Worm (Caenorhabditis elegans) whole organism, young adult: Measurements from ENCODE around the gene npa-1.

Source experiments
- B0035.1 ChIP-seq: sonication (generic microtip); optimal IDR thresholded peaks from 2 replicates; lab custom pipeline; 2016; ENCODE audit warnings: missing genetic modification characterization, mild to moderate bottlenecking, missing compliant biosample characterization, missing genotype, missing genetic modification reagents
- K11D2.4 ChIP-seq: fragments of 200-800 bp; sonication (Bioruptor generic); IDR thresholded peaks from 2 replicates; pipeline ENCODE4 v1.3.6; 2022; ENCODE audit warnings: missing genetic modification reagents, missing genetic modification characterization, missing compliant biosample characterization
- Y53G8AR.9 ChIP-seq: fragments of 200-800 bp; sonication (Bioruptor generic); conservative IDR thresholded peaks from 2 replicates; pipeline ENCODE4 v1.3.6; 2022; ENCODE audit warnings: missing genetic modification reagents, missing genetic modification characterization, missing compliant biosample characterization
- Y79H2A.3 ChIP-seq: fragments of 200-800 bp; sonication (Bioruptor generic); conservative IDR thresholded peaks from 2 replicates; pipeline ENCODE4 v1.3.6; 2022; ENCODE audit warnings: missing genetic modification reagents, missing genetic modification characterization, missing compliant biosample characterization
- akir-1 ChIP-seq: fragments of 200-800 bp; sonication (Bioruptor generic); optimal IDR thresholded peaks from 2 replicates; lab custom pipeline; 2018; ENCODE audit warnings: mild to moderate bottlenecking, missing genetic modification characterization, moderate library complexity, missing compliant biosample characterization
- ama-1 ChIP-seq, 3 experiments: fragments of 150-350 bp in 1 of 3; sonication (generic microtip) in 2 of 3; optimal IDR thresholded peaks; 2 replicates each; lab custom pipeline; 2014 to 2018; ENCODE audit warnings: missing biosample characterization in 2 of 3, missing genetic modification characterization in 2 of 3, missing genetic modification reagents in 2 of 3
- aptf-3 ChIP-seq: fragments of 200-800 bp; sonication (Bioruptor generic); IDR thresholded peaks from 2 replicates; pipeline ENCODE4 v1.3.6; 2022; ENCODE audit warnings: missing genetic modification characterization, missing compliant biosample characterization
- attf-5 ChIP-seq: fragments of 200-800 bp; sonication (Bioruptor generic); optimal IDR thresholded peaks from 2 replicates; lab custom pipeline; 2018; ENCODE audit warnings: mild to moderate bottlenecking, missing genetic modification characterization, missing compliant biosample characterization
- ccch-3 ChIP-seq: fragments of 200-800 bp; sonication (Bioruptor generic); optimal IDR thresholded peaks from 2 replicates; lab custom pipeline; 2018; ENCODE audit warnings: mild to moderate bottlenecking, missing genetic modification characterization, missing compliant biosample characterization
- ceh-100 ChIP-seq: fragments of 200-800 bp; sonication (Bioruptor generic); IDR thresholded peaks from 2 replicates; pipeline ENCODE4 v1.3.6; 2022; ENCODE audit warnings: missing genetic modification reagents, missing genetic modification characterization, missing compliant biosample characterization
- ceh-27 ChIP-seq: fragments of 200-800 bp; sonication (Bioruptor generic); optimal IDR thresholded peaks from 2 replicates; lab custom pipeline; 2018; ENCODE audit warnings: mild to moderate bottlenecking, missing genetic modification characterization, moderate library complexity, missing compliant biosample characterization
- ceh-58 ChIP-seq: fragments of 200-800 bp; sonication (Bioruptor generic); IDR thresholded peaks from 2 replicates; pipeline ENCODE4 v1.3.6; 2022; ENCODE audit warnings: missing genetic modification characterization, missing compliant biosample characterization
- ceh-79 ChIP-seq: sonication (generic microtip); optimal IDR thresholded peaks from 2 replicates; lab custom pipeline; 2017; ENCODE audit warnings: mild to moderate bottlenecking, missing genetic modification characterization, missing compliant biosample characterization
- ceh-91 ChIP-seq: fragments of 200-800 bp; sonication (Bioruptor generic); IDR thresholded peaks from 2 replicates; pipeline ENCODE4 v1.3.6; 2022; ENCODE audit warnings: missing genetic modification reagents, missing genetic modification characterization, missing compliant biosample characterization
- chd-7 ChIP-seq: sonication (generic microtip); optimal IDR thresholded peaks from 2 replicates; lab custom pipeline; 2016; ENCODE audit warnings: mild to moderate bottlenecking, missing genetic modification characterization, moderate library complexity, missing compliant biosample characterization
- dox-1 ChIP-seq: fragments of 200-800 bp; sonication (Bioruptor generic); IDR thresholded peaks from 2 replicates; pipeline ENCODE4 v1.3.6; 2022; ENCODE audit warnings: missing genetic modification reagents, missing genetic modification characterization, missing compliant biosample characterization
- dpff-1 ChIP-seq: sonication (generic microtip); optimal IDR thresholded peaks from 2 replicates; lab custom pipeline; 2017; ENCODE audit warnings: mild to moderate bottlenecking, missing genetic modification characterization, missing compliant biosample characterization
- ets-4 ChIP-seq: fragments of 200-800 bp; sonication (Bioruptor generic); optimal IDR thresholded peaks from 2 replicates; lab custom pipeline; 2018; ENCODE audit warnings: mild to moderate bottlenecking, missing genetic modification characterization, missing compliant biosample characterization
- hlh-12 ChIP-seq: sonication (generic microtip); optimal IDR thresholded peaks from 2 replicates; lab custom pipeline; 2016; ENCODE audit warnings: missing genetic modification characterization, missing compliant biosample characterization
- madf-3 ChIP-seq: fragments of 200-800 bp; sonication (Bioruptor generic); IDR thresholded peaks from 2 replicates; pipeline ENCODE4 v1.3.6; 2022; ENCODE audit warnings: missing genetic modification reagents, missing genetic modification characterization, missing compliant biosample characterization
- madf-6 ChIP-seq: fragments of 200-800 bp; sonication (Bioruptor generic); IDR thresholded peaks from 2 replicates; pipeline ENCODE4 v1.3.6; 2022; ENCODE audit warnings: missing genetic modification reagents, missing genetic modification characterization, missing compliant biosample characterization
- mcd-1 ChIP-seq: fragments of 200-800 bp; sonication (Bioruptor generic); IDR thresholded peaks from 2 replicates; pipeline ENCODE4 v1.3.6; 2022; ENCODE audit warnings: missing genetic modification reagents, missing genetic modification characterization, missing compliant biosample characterization
- mes-4 ChIP-seq: sonication (generic microtip); optimal IDR thresholded peaks from 2 replicates; lab custom pipeline; 2016; ENCODE audit warnings: missing genotype, missing genetic modification characterization, missing compliant biosample characterization
- mxl-1 ChIP-seq: sonication (generic microtip); optimal IDR thresholded peaks from 2 replicates; lab custom pipeline; 2016; ENCODE audit warnings: missing genetic modification characterization, missing compliant biosample characterization
- nfya-1 ChIP-seq: sonication (generic microtip); optimal IDR thresholded peaks from 2 replicates; lab custom pipeline; 2017; ENCODE audit warnings: antibody characterized with exemption, missing compliant biosample characterization, missing genetic modification characterization, borderline replicate concordance; ENCODE audit not compliant: insufficient read depth
- rec-8 ChIP-seq, 2 experiments: sonication (generic microtip); optimal IDR thresholded peaks; 2 replicates each; lab custom pipeline; 2016; ENCODE audit warnings: mild to moderate bottlenecking in 2 of 2, missing genetic modification characterization in 2 of 2, missing genetic modification reagents in 2 of 2, missing genotype in 2 of 2, missing biosample characterization in 1 of 2, missing compliant biosample characterization in 1 of 2, moderate library complexity in 1 of 2
- repo-1 ChIP-seq: sonication (generic microtip); optimal IDR thresholded peaks from 2 replicates; lab custom pipeline; 2017; ENCODE audit warnings: mild to moderate bottlenecking, missing genetic modification characterization, missing compliant biosample characterization
- sea-2 ChIP-seq: fragments of 200-800 bp; sonication (Bioruptor generic); IDR thresholded peaks from 2 replicates; pipeline ENCODE4 v1.3.6; 2022; ENCODE audit warnings: missing genetic modification characterization, missing compliant biosample characterization
- snpc-1.1 ChIP-seq: sonication (generic microtip); optimal IDR thresholded peaks from 2 replicates; lab custom pipeline; 2017; ENCODE audit warnings: missing genetic modification characterization, mild to moderate bottlenecking, missing compliant biosample characterization, antibody characterized with exemption, moderate library complexity, missing genotype, missing genetic modification reagents; ENCODE audit not compliant: insufficient read depth
- snpc-3.4 ChIP-seq: sonication (generic microtip); optimal IDR thresholded peaks from 2 replicates; lab custom pipeline; 2017; ENCODE audit warnings: missing genetic modification characterization, mild to moderate bottlenecking, missing compliant biosample characterization, antibody characterized with exemption, moderate library complexity, missing genotype, missing genetic modification reagents
- tlf-1 ChIP-seq: fragments of 200-800 bp; sonication (Bioruptor generic); optimal IDR thresholded peaks from 2 replicates; lab custom pipeline; 2018; ENCODE audit warnings: mild to moderate bottlenecking, missing genetic modification characterization, missing compliant biosample characterization
- zfh-2 ChIP-seq: fragments of 200-800 bp; sonication (Bioruptor generic); conservative IDR thresholded peaks from 2 replicates; pipeline ENCODE4 v1.3.6; 2022; ENCODE audit warnings: missing genetic modification reagents, missing genetic modification characterization, missing compliant biosample characterization

The npa-1 gene

ce11 chrV:7112223-7112622 lies 36.6 kb downstream of the npa-1 start:
- TF ChIP-seq ceh-27 (peak; percentile 45), Y53G8AR.9 (no peak), ets-4 (GFP tag; lab: Kevin White, UChicago) (no peak)
- TF ChIP-seq, all 124 proteins: peak for 1

ce11 chrV:7118796-7119195 lies 43.2 kb downstream of the npa-1 start, which contains the start of gene srx-33:
srx-33 (minus strand) TSS chrV:7118896.
- TF ChIP-seq snpc-3.4 (tag; lab: Kevin White, UChicago) (no peak), aptf-3 (GFP tag; lab: Robert Waterston, UW) (no peak), ceh-58 (no peak), mcd-1 (GFP tag; lab: Robert Waterston, UW) (no peak), ccch-3 (no peak), chd-7 (tag; lab: Kevin White, UChicago) (no peak), madf-6 (GFP tag; lab: Robert Waterston, UW) (no peak), rec-8 (tag; optimal IDR thresholded peaks at IDR 0.05; lab: Kevin White, UChicago) (no peak), ceh-91 (GFP tag; lab: Robert Waterston, UW) (no peak), dpff-1 (tag; lab: Kevin White, UChicago) (no peak), B0035.1 (tag; lab: Kevin White, UChicago) (no peak), sea-2 (GFP tag; lab: Robert Waterston, UW) (no peak), Y79H2A.3 (GFP tag; lab: Robert Waterston, UW) (no peak), repo-1 (tag; lab: Kevin White, UChicago) (no peak), hlh-12 (tag; lab: Kevin White, UChicago) (no peak), tlf-1 (GFP tag; lab: Kevin White, UChicago) (no peak)

- TF ChIP-seq Y53G8AR.9: no peak
- TF ChIP-seq ama-1 (optimal IDR thresholded peaks at IDR 0.05; lab: Kevin White, UChicago): no peak
- no peak for TF ChIP-seq ama-1 (GFP tag; optimal IDR thresholded peaks at IDR 0.05; lab: Kevin White, UChicago)
- TF ChIP-seq dpff-1 (tag; lab: Kevin White, UChicago): no peak
- TF ChIP-seq snpc-1.1 (tag; lab: Kevin White, UChicago): no peak
- TF ChIP-seq mxl-1: no peak
- TF ChIP-seq mcd-1 (GFP tag; lab: Robert Waterston, UW): no peak
- no peak for TF ChIP-seq madf-3 (GFP tag; lab: Robert Waterston, UW)
- TF ChIP-seq ceh-79 (tag; lab: Kevin White, UChicago): no peak
- no peak for TF ChIP-seq dox-1
- no peak for TF ChIP-seq ceh-100
- TF ChIP-seq attf-5 (GFP tag; lab: Kevin White, UChicago): no peak
- no peak for TF ChIP-seq zfh-2
- no peak for TF ChIP-seq tlf-1 (GFP tag; lab: Kevin White, UChicago)
- TF ChIP-seq nfya-1 (tag; lab: Kevin White, UChicago): no peak
- no peak for TF ChIP-seq ccch-3
- no peak for TF ChIP-seq mes-4
- TF ChIP-seq akir-1 (GFP tag; lab: Kevin White, UChicago): no peak
These were observed 44.6 kb downstream of the npa-1 start, which contains the start of gene srx-34 for ce11 chrV:7120168-7120567. srx-34 (minus strand) TSS chrV:7120268.

- TF ChIP-seq K11D2.4: no peak
These were observed 47.7 kb downstream of the npa-1 start, which contains the start of gene lmd-5 for ce11 chrV:7123188-7123708. lmd-5 (plus strand) TSS chrV:7123658.
